Worm (Caenorhabditis elegans) whole organism, L4 larva: Measurements from ENCODE around the gene C17G10.1.

Experiments used
- F10B5.3 ChIP-seq: sonication (generic microtip); optimal IDR thresholded peaks from 2 replicates; lab custom pipeline; 2016; ENCODE audit warnings: mild to moderate bottlenecking, missing genetic modification characterization, missing compliant biosample characterization
- T20F7.1 ChIP-seq: fragments of 200-800 bp; sonication (Bioruptor generic); optimal IDR thresholded peaks from 2 replicates; lab custom pipeline; 2018; ENCODE audit warnings: mild to moderate bottlenecking, missing genetic modification characterization, missing compliant biosample characterization
- Y105C5A.15 ChIP-seq: fragments of 200-800 bp; sonication (Bioruptor generic); IDR thresholded peaks from 2 replicates; pipeline ENCODE4 v1.3.6; 2022; ENCODE audit warnings: missing genetic modification characterization, missing compliant biosample characterization
- Y5F2A.4 ChIP-seq: fragments of 200-800 bp; sonication (Bioruptor generic); optimal IDR thresholded peaks from 2 replicates; lab custom pipeline; 2018; ENCODE audit warnings: mild to moderate bottlenecking, missing genetic modification characterization, missing compliant biosample characterization
- Y75B8A.6 ChIP-seq: fragments of 200-800 bp; sonication (Bioruptor generic); IDR thresholded peaks from 2 replicates; pipeline ENCODE4 v1.3.6; 2022; ENCODE audit warnings: missing genetic modification reagents, missing genetic modification characterization, missing compliant biosample characterization
- ZK546.5 ChIP-seq, 2 experiments: sonication (generic microtip); optimal IDR thresholded peaks; 2 replicates each; lab custom pipeline; 2017; ENCODE audit warnings: missing biosample characterization in 2 of 2, missing genetic modification characterization in 2 of 2
- attf-4 ChIP-seq: sonication (generic microtip); optimal IDR thresholded peaks from 3 replicates; lab custom pipeline; 2017; ENCODE audit warnings: missing biosample characterization, missing genetic modification characterization
- ceh-20 ChIP-seq: fragments of 200-800 bp; sonication (Bioruptor generic); IDR thresholded peaks from 2 replicates; pipeline ENCODE4 v1.3.6; 2022; ENCODE audit warnings: missing genetic modification reagents, missing genetic modification characterization, missing compliant biosample characterization
- ceh-28 ChIP-seq: fragments of 150-350 bp; optimal IDR thresholded peaks from 2 replicates; lab custom pipeline; 2014; ENCODE audit warnings: missing biosample characterization, missing genetic modification reagents, missing genetic modification characterization
- ces-1 ChIP-seq: fragments of 150-350 bp; sonication (generic microtip); optimal IDR thresholded peaks from 4 replicates; lab custom pipeline; 2014; ENCODE audit warnings: missing biosample characterization, missing genetic modification reagents, missing genetic modification characterization
- cey-2 ChIP-seq: sonication (generic microtip); optimal IDR thresholded peaks from 3 replicates; lab custom pipeline; 2017; ENCODE audit warnings: missing genetic modification characterization, mild to moderate bottlenecking, missing compliant biosample characterization, antibody characterized with exemption, borderline replicate concordance; ENCODE audit not compliant: insufficient read depth
- daf-12 ChIP-seq: fragments of 150-350 bp; optimal IDR thresholded peaks from 2 replicates; lab custom pipeline; 2014; ENCODE audit warnings: missing biosample characterization, missing genetic modification reagents, missing genetic modification characterization
- daf-16 ChIP-seq, 3 experiments: sonication (generic microtip); optimal IDR thresholded peaks; 2 replicates each; lab custom pipeline; 2016 to 2017; ENCODE audit warnings: missing genetic modification characterization in 3 of 3, missing genetic modification reagents in 3 of 3, mild to moderate bottlenecking in 2 of 3, missing compliant biosample characterization in 2 of 3, missing biosample characterization in 1 of 3, moderate library complexity in 1 of 3
- daf-8 ChIP-seq: fragments of 200-800 bp; sonication (Bioruptor generic); IDR thresholded peaks from 2 replicates; pipeline ENCODE4 v1.3.6; 2022; ENCODE audit warnings: missing genetic modification characterization, missing compliant biosample characterization
- dmd-6 ChIP-seq: fragments of 200-800 bp; sonication (Bioruptor generic); IDR thresholded peaks from 2 replicates; pipeline ENCODE4 v1.3.6; 2022; ENCODE audit warnings: missing genetic modification reagents, missing genetic modification characterization, missing compliant biosample characterization
- dve-1 ChIP-seq: sonication (generic microtip); optimal IDR thresholded peaks from 2 replicates; lab custom pipeline; 2017; ENCODE audit warnings: antibody characterized with exemption, mild to moderate bottlenecking, missing genetic modification characterization, missing compliant biosample characterization; ENCODE audit not compliant: insufficient read depth
- egl-27 ChIP-seq: sonication (generic microtip); optimal IDR thresholded peaks from 3 replicates; lab custom pipeline; 2017; ENCODE audit warnings: missing biosample characterization, missing genetic modification reagents, missing genetic modification characterization
- egl-43 ChIP-seq: fragments of 200-800 bp; sonication (Bioruptor generic); IDR thresholded peaks from 2 replicates; pipeline ENCODE4 v1.3.6; 2022; ENCODE audit warnings: missing genetic modification reagents, missing genetic modification characterization, missing compliant biosample characterization
- fkh-10 ChIP-seq: fragments of 150-350 bp; optimal IDR thresholded peaks from 2 replicates; lab custom pipeline; 2014; ENCODE audit warnings: missing biosample characterization, missing genetic modification reagents, missing genetic modification characterization
- hif-1 ChIP-seq, 2 experiments: sonication (generic microtip); optimal IDR thresholded peaks; 2 replicates each; lab custom pipeline; 2016 to 2017; ENCODE audit warnings: missing compliant biosample characterization in 2 of 2, missing genetic modification characterization in 2 of 2, missing genetic modification reagents in 2 of 2, missing genotype in 2 of 2, mild to moderate bottlenecking in 1 of 2
- hlh-11 ChIP-seq: fragments of 200-800 bp; sonication (Bioruptor generic); optimal IDR thresholded peaks from 2 replicates; lab custom pipeline; 2018; ENCODE audit warnings: mild to moderate bottlenecking, missing genetic modification characterization, missing compliant biosample characterization
- lin-13 ChIP-seq: fragments of 150-350 bp; optimal IDR thresholded peaks from 2 replicates; lab custom pipeline; 2014; ENCODE audit warnings: missing biosample characterization, missing genetic modification reagents, missing genetic modification characterization
- lin-29 ChIP-seq: fragments of 200-800 bp; sonication (Bioruptor generic); IDR thresholded peaks from 2 replicates; pipeline ENCODE4 v1.3.6; 2022; ENCODE audit warnings: missing genetic modification reagents, missing genetic modification characterization, missing compliant biosample characterization
- lsy-2 ChIP-seq, 2 experiments: fragments of 150-350 bp in 1 of 2; sonication (generic microtip) in 1 of 2; optimal IDR thresholded peaks; 2 replicates each; lab custom pipeline; 2014 to 2017; ENCODE audit warnings: missing biosample characterization in 2 of 2, missing genetic modification characterization in 2 of 2
- madf-9 ChIP-seq: fragments of 200-800 bp; sonication (Bioruptor generic); conservative IDR thresholded peaks from 2 replicates; pipeline ENCODE4 v1.3.6; 2022; ENCODE audit warnings: missing genetic modification reagents, missing genetic modification characterization, missing compliant biosample characterization
- mdl-1 ChIP-seq, 2 experiments: fragments of 150-350 bp in 1 of 2; sonication (generic microtip) in 1 of 2; optimal IDR thresholded peaks; 2 replicates each; lab custom pipeline; 2014 to 2017; ENCODE audit warnings: missing biosample characterization in 2 of 2, missing genetic modification characterization in 2 of 2
- mdt-29 ChIP-seq: fragments of 200-800 bp; sonication (Bioruptor generic); IDR thresholded peaks from 2 replicates; pipeline ENCODE4 v1.3.6; 2022; ENCODE audit warnings: missing genetic modification reagents, missing genetic modification characterization, missing compliant biosample characterization
- mep-1 ChIP-seq: fragments of 150-350 bp; sonication (generic microtip); optimal IDR thresholded peaks from 3 replicates; lab custom pipeline; 2014; ENCODE audit warnings: missing biosample characterization, missing genetic modification characterization
- mes-2 ChIP-seq: sonication (generic microtip); optimal IDR thresholded peaks from 2 replicates; lab custom pipeline; 2016; ENCODE audit warnings: missing genotype, mild to moderate bottlenecking, missing genetic modification characterization, missing compliant biosample characterization; ENCODE audit not compliant: poor library complexity, severe bottlenecking
- nhr-10 ChIP-seq: fragments of 150-350 bp; optimal IDR thresholded peaks from 2 replicates; lab custom pipeline; 2014; ENCODE audit warnings: missing biosample characterization, missing genetic modification characterization
- nhr-102 ChIP-seq: sonication (generic microtip); optimal IDR thresholded peaks from 2 replicates; lab custom pipeline; 2016; ENCODE audit warnings: mild to moderate bottlenecking, missing genetic modification characterization, moderate library complexity, missing compliant biosample characterization
- nhr-11 ChIP-seq: fragments of 150-350 bp; optimal IDR thresholded peaks from 2 replicates; lab custom pipeline; 2014; ENCODE audit warnings: missing biosample characterization, missing genetic modification characterization
- nhr-237 ChIP-seq: sonication (generic microtip); optimal IDR thresholded peaks from 2 replicates; lab custom pipeline; 2017; ENCODE audit warnings: missing biosample characterization, missing genetic modification characterization
- nhr-25 ChIP-seq: sonication (generic microtip); optimal IDR thresholded peaks from 2 replicates; lab custom pipeline; 2017; ENCODE audit warnings: missing genetic modification characterization, mild to moderate bottlenecking, missing compliant biosample characterization, antibody characterized with exemption, moderate library complexity, borderline replicate concordance; ENCODE audit not compliant: insufficient read depth
- nhr-28 ChIP-seq: fragments of 150-350 bp; optimal IDR thresholded peaks from 2 replicates; lab custom pipeline; 2014; ENCODE audit warnings: missing biosample characterization, missing genetic modification characterization
- nhr-48 ChIP-seq: sonication (generic microtip); optimal IDR thresholded peaks from 2 replicates; lab custom pipeline; 2016; ENCODE audit warnings: mild to moderate bottlenecking, missing genetic modification characterization, missing compliant biosample characterization
- nhr-6 ChIP-seq: fragments of 150-350 bp; optimal IDR thresholded peaks from 2 replicates; lab custom pipeline; 2014; ENCODE audit warnings: missing biosample characterization, missing genetic modification characterization
- nhr-76 ChIP-seq: fragments of 150-350 bp; optimal IDR thresholded peaks from 2 replicates; lab custom pipeline; 2014; ENCODE audit warnings: missing biosample characterization, missing genetic modification characterization
- nhr-77 ChIP-seq: fragments of 150-350 bp; optimal IDR thresholded peaks from 2 replicates; lab custom pipeline; 2014; ENCODE audit warnings: missing biosample characterization, missing genetic modification characterization
- pha-4 ChIP-seq, 2 experiments: fragments of 150-350 bp in 1 of 2; fragments of 200-800 bp in 1 of 2; sonication (Bioruptor generic) in 1 of 2; IDR thresholded peaks in 1 of 2; optimal IDR thresholded peaks in 1 of 2; 2 replicates each; pipeline versions ENCODE4 v1.3.6 to Lab custom; 2014 to 2022; ENCODE audit warnings: missing genetic modification characterization in 2 of 2, missing genetic modification reagents in 2 of 2, missing biosample characterization in 1 of 2, missing compliant biosample characterization in 1 of 2
- php-3 ChIP-seq: fragments of 200-800 bp; sonication (Bioruptor generic); IDR thresholded peaks from 2 replicates; pipeline ENCODE4 v1.3.6; 2022; ENCODE audit warnings: missing genetic modification reagents, missing genetic modification characterization, missing compliant biosample characterization
- pqm-1 ChIP-seq: sonication (generic microtip); optimal IDR thresholded peaks from 2 replicates; lab custom pipeline; 2017; ENCODE audit warnings: missing biosample characterization, missing genetic modification characterization
- sdz-12 ChIP-seq: fragments of 200-800 bp; sonication (Bioruptor generic); optimal IDR thresholded peaks from 2 replicates; lab custom pipeline; 2018; ENCODE audit warnings: mild to moderate bottlenecking, missing genetic modification characterization, missing compliant biosample characterization
- spr-3 ChIP-seq: fragments of 200-800 bp; sonication (Bioruptor generic); optimal IDR thresholded peaks from 2 replicates; lab custom pipeline; 2018; ENCODE audit warnings: mild to moderate bottlenecking, missing genetic modification characterization, missing compliant biosample characterization
- tra-1 ChIP-seq: fragments of 200-800 bp; sonication (Bioruptor generic); IDR thresholded peaks from 2 replicates; pipeline ENCODE4 v1.3.6; 2022; ENCODE audit warnings: missing genetic modification reagents, missing genetic modification characterization, missing compliant biosample characterization
- unc-39 ChIP-seq: sonication (generic microtip); optimal IDR thresholded peaks from 2 replicates; lab custom pipeline; 2017; ENCODE audit warnings: missing biosample characterization, missing genetic modification characterization
- unc-62 ChIP-seq, 3 experiments: fragments of 150-350 bp in 1 of 3; sonication (generic microtip); optimal IDR thresholded peaks in 2 of 3; peaks in 1 of 3; 1 replicate in 1 of 3; 2 replicates in 2 of 3; lab custom pipeline; 2014 to 2017; ENCODE audit warnings: missing biosample characterization in 3 of 3, missing genetic modification characterization in 3 of 3, missing genetic modification reagents in 3 of 3, missing genotype in 1 of 3
- ztf-11 ChIP-seq: fragments of 150-350 bp; optimal IDR thresholded peaks from 2 replicates; lab custom pipeline; 2014; ENCODE audit warnings: missing biosample characterization, missing genetic modification characterization
- ztf-7 ChIP-seq: fragments of 150-350 bp; optimal IDR thresholded peaks from 2 replicates; lab custom pipeline; 2014; ENCODE audit warnings: missing biosample characterization, missing genetic modification characterization

C17G10.1 gene

DNA sequence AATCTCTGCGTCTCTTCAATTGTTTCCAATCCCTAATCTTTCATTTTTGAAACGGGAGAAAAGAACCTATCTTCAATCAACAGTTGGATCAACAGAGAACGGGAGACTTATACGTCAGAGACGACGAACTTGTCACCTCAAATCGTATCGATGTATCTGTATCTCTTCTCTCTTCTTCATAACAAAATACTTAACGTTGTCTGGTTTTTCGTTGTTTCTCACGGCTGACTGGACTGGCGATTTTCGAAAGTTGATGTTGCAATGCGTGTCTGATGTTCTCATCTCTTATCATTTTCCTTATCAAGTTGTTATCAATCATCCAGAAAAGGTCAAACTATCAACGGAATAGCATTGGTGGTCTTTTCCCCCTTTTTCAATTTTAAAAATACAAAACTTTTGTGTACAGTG lies 9.2 kb downstream of the C17G10.1 start:
- TF ChIP-seq cey-2 (tag; lab: Kevin White, UChicago) (peak; percentile 41), unc-39 (no peak), php-3 (GFP tag; lab: Robert Waterston, UW) (peak; percentile 41; the same call in 1 of the 2 replicates), nhr-10 (tag; lab: Kevin White, UChicago) (peak; percentile 86), Y105C5A.15 (no peak), nhr-102 (no peak), lsy-2 (tag; optimal IDR thresholded peaks at IDR 0.05; lab: Kevin White, UChicago) (peak; percentile 23 to 45), nhr-237 (tag; lab: Kevin White, UChicago) (peak; percentile 21), mep-1 (peak; percentile 72), hif-1 (tag; optimal IDR thresholded peaks at IDR 0.05; lab: Kevin White, UChicago) (no peak), nhr-48 (peak; percentile 91), unc-62 (GFP tag; optimal IDR thresholded peaks at IDR 0.05 in 1 of 2; lab: Kevin White, UChicago) (peak in 1 of 2 experiments; percentile 98), unc-62 (tag; optimal IDR thresholded peaks at IDR 0.05; lab: Kevin White, UChicago) (no peak), nhr-11 (tag; lab: Kevin White, UChicago) (no peak), ZK546.5 (tag; optimal IDR thresholded peaks at IDR 0.05; lab: Kevin White, UChicago) (no peak), ces-1 (GFP tag; lab: Kevin White, UChicago) (no peak), pha-4 (GFP tag; IDR thresholded peaks at IDR 0.05; lab: Robert Waterston, UW) (no peak), pha-4 (tag; optimal IDR thresholded peaks at IDR 0.05; lab: Kevin White, UChicago) (no peak), nhr-25 (tag; lab: Kevin White, UChicago) (no peak), attf-4 (tag; lab: Kevin White, UChicago) (no peak), madf-9 (GFP tag; lab: Robert Waterston, UW) (no peak), egl-43 (GFP tag; lab: Robert Waterston, UW) (no peak), spr-3 (no peak), tra-1 (0 out of 2 replicates have a peak, but pooled peaks have one; percentile 5), T20F7.1 (GFP tag; lab: Kevin White, UChicago) (no peak), lin-13 (no peak), sdz-12 (no peak), Y5F2A.4 (no peak), F10B5.3 (tag; lab: Kevin White, UChicago) (no peak), nhr-76 (peak; percentile 51), daf-16 (GFP tag; optimal IDR thresholded peaks at IDR 0.05; lab: Kevin White, UChicago) (no peak), daf-16 (tag; optimal IDR thresholded peaks at IDR 0.05; lab: Kevin White, UChicago) (peak; percentile 60), nhr-77 (tag; lab: Kevin White, UChicago) (peak; percentile 66), mdl-1 (tag; optimal IDR thresholded peaks at IDR 0.05; lab: Kevin White, UChicago) (peak; percentile 27 to 84), nhr-6 (tag; lab: Kevin White, UChicago) (peak; percentile 47), fkh-10 (GFP tag; lab: Kevin White, UChicago) (no peak), dve-1 (tag; lab: Kevin White, UChicago) (peak; percentile 68), Y75B8A.6 (GFP tag; lab: Robert Waterston, UW) (no peak), mes-2 (tag; lab: Kevin White, UChicago) (no peak), mdt-29 (GFP tag; lab: Robert Waterston, UW) (no peak), dmd-6 (peak; percentile 63), ztf-11 (no peak), daf-8 (GFP tag; lab: Robert Waterston, UW) (no peak), ceh-28 (tag; lab: Kevin White, UChicago) (peak; percentile 21), egl-27 (tag; lab: Kevin White, UChicago) (no peak), hlh-11 (tag; lab: Kevin White, UChicago) (peak; percentile 90), nhr-28 (tag; lab: Kevin White, UChicago) (peak; percentile 93), daf-12 (tag; lab: Kevin White, UChicago) (no peak), ceh-20 (GFP tag; lab: Robert Waterston, UW) (no peak), ztf-7 (tag; lab: Kevin White, UChicago) (no peak), lin-29 (GFP tag; lab: Robert Waterston, UW) (no peak), pqm-1 (peak; percentile 62)
